Worm (Caenorhabditis elegans) whole organism, mixed stage, embryonic: Measurements from ENCODE around the gene fubl-2.

ENCODE experiments used
- M03D4.4 ChIP-seq: sonication (generic microtip); optimal IDR thresholded peaks from 2 replicates; lab custom pipeline; 2017; ENCODE audit warnings: mild to moderate bottlenecking, missing genetic modification characterization, missing compliant biosample characterization
- bed-3 ChIP-seq: fragments of 200-800 bp; sonication (Bioruptor generic); optimal IDR thresholded peaks from 3 replicates; lab custom pipeline; 2018; ENCODE audit warnings: mild to moderate bottlenecking, missing genetic modification characterization, moderate library complexity, missing compliant biosample characterization
- elt-1 ChIP-seq: sonication (generic microtip); optimal IDR thresholded peaks from 2 replicates; lab custom pipeline; 2017; ENCODE audit warnings: missing genetic modification characterization, mild to moderate bottlenecking, missing compliant biosample characterization, antibody characterized with exemption, moderate library complexity, borderline replicate concordance; ENCODE audit not compliant: insufficient read depth
- elt-3 ChIP-seq: fragments of 150-350 bp; optimal IDR thresholded peaks from 2 replicates; lab custom pipeline; 2014; ENCODE audit warnings: missing biosample characterization, missing genetic modification characterization
- lin-32 ChIP-seq: fragments of 200-800 bp; sonication (Bioruptor generic); optimal IDR thresholded peaks from 2 replicates; lab custom pipeline; 2018; ENCODE audit warnings: mild to moderate bottlenecking, missing genetic modification characterization, missing compliant biosample characterization
- nhr-237 ChIP-seq: fragments of 150-350 bp; optimal IDR thresholded peaks from 2 replicates; lab custom pipeline; 2014; ENCODE audit warnings: missing biosample characterization, missing genetic modification characterization
- pha-4 ChIP-seq: fragments of 150-350 bp; optimal IDR thresholded peaks from 2 replicates; lab custom pipeline; 2018; ENCODE audit warnings: missing biosample characterization, missing genetic modification reagents, missing genetic modification characterization
- snpc-4 ChIP-seq: fragments of 150-350 bp; optimal IDR thresholded peaks from 2 replicates; lab custom pipeline; 2014; ENCODE audit warnings: missing biosample characterization, missing genetic modification characterization
- ztf-11 ChIP-seq: fragments of 150-350 bp; optimal IDR thresholded peaks from 2 replicates; lab custom pipeline; 2014; ENCODE audit warnings: missing biosample characterization, missing genetic modification characterization

ce11 chrIII:7073801-7074386, 13.6 kb downstream of the fubl-2 start, which contains the start of gene ZK418.5:
- TF ChIP-seq nhr-237 (no peak), elt-3 (tag; lab: Kevin White, UChicago) (no peak), snpc-4 (tag; lab: Kevin White, UChicago) (no peak), pha-4 (tag; lab: Kevin White, UChicago) (no peak), M03D4.4 (tag; lab: Kevin White, UChicago) (no peak), elt-1 (tag; lab: Kevin White, UChicago) (no peak), ztf-11 (tag; lab: Kevin White, UChicago) (no peak), lin-32 (GFP tag; lab: Kevin White, UChicago) (no peak), bed-3 (GFP tag; lab: Kevin White, UChicago) (no peak)
